Fruit fly (Drosophila melanogaster): ENCODE results near the gene CG31296.

The CG31296 gene

DNA sequence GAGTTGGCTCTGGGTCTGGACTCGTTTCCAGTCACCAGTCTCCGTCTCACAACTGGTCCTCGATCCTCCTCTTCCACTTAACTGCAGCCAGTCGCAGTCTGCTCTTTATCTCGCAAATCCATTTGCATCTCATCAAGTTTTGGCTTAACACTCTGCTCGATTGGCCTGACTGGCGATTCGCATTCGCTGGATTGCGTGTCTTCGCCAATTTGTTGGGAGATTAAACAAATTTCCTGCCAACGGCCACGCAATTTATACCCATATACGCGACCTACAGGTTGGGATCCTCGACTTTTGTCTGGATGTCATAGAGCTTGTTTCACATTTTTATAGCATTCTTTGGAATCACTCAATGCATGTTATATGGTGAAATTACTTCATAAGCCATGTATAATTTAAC, 26.0 kb upstream of the CG31296 start:
- TF ChIP-seq usp (GFP tag; optimal IDR thresholded peaks at IDR 0.05) (no peak), pan (optimal IDR thresholded peaks at IDR 0.05) (no peak), tai (GFP tag; optimal IDR thresholded peaks at IDR 0.05) (no peak)

DNA sequence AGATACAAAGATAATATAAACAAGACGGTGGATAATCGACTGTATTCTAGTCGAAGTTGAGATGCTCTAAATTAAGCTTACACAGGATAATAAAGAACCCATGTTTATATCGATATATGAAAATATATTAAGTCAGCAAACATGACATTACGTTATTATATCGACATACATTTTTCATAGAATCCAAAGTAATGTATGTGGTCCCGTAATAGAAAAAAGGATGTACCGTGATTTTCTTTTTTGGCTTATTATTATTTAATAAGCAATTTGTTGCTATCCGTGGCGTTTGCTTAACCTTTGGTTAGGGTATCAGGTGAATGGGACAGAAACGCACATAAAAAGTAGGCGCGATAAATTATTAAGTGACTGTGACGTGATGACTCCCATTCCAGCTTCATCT, 25.3 kb upstream of the CG31296 start:
- TF ChIP-seq ey (GFP tag; optimal IDR thresholded peaks at IDR 0.05) (peak; percentile 30), psq (GFP tag; optimal IDR thresholded peaks at IDR 0.05) (peak; percentile 13), CG9705 (GFP tag; optimal IDR thresholded peaks at IDR 0.05) (no peak), Vsx2 (GFP tag; optimal IDR thresholded peaks at IDR 0.05; ENCODE audit: partially characterized antibody) (no peak), h (GFP tag; optimal IDR thresholded peaks at IDR 0.05) (peak; percentile 32), rgr (GFP tag; optimal IDR thresholded peaks at IDR 0.05) (peak; percentile 14), foxo (GFP tag; optimal IDR thresholded peaks at IDR 0.05) (peak in 1 of 2 experiments; percentile 44), br (GFP tag; optimal IDR thresholded peaks at IDR 0.05) (peak; percentile 10), woc (GFP tag; optimal IDR thresholded peaks at IDR 0.05) (no peak), sage (GFP tag; optimal IDR thresholded peaks at IDR 0.05) (no peak), jim (GFP tag; optimal IDR thresholded peaks at IDR 0.05) (no peak), OdsH (GFP tag; optimal IDR thresholded peaks at IDR 0.05) (peak; percentile 29), fru (GFP tag; optimal IDR thresholded peaks at IDR 0.05) (peak; percentile 24), Mio (GFP tag; optimal IDR thresholded peaks at IDR 0.05) (no peak), Dfd (GFP tag; optimal IDR thresholded peaks at IDR 0.05) (no peak)

DNA sequence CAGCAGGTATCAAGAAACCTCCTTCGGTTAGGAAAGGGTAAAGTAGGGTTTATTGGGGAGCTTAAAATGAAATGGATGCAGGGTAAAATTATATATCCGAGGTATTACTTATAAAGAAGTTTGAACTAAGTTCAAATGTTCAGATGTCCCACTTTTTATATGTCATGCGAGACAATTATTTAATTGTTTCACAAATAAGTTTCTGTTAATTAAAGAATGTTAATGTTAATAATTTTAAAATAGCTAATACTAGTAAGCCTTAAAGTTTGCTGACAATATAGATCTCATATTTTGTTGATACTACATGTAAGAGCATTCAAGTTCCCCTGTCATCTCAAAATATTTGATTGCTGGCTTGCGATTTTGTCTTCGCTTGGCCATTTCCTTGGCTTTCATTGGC, 23.5 kb upstream of the CG31296 start:
- no peak for TF ChIP-seq Hnf4 (GFP tag; optimal IDR thresholded peaks at IDR 0.05)
- no peak for TF ChIP-seq GATAd (GFP tag; optimal IDR thresholded peaks at IDR 0.05)
- TF ChIP-seq Dfd (GFP tag; optimal IDR thresholded peaks at IDR 0.05): no peak
- TF ChIP-seq CrebA (GFP tag; optimal IDR thresholded peaks at IDR 0.05; ENCODE audit: borderline replicate concordance): no peak
- TF ChIP-seq h (GFP tag; optimal IDR thresholded peaks at IDR 0.05): peak; percentile 43
- no peak for TF ChIP-seq CG9705 (GFP tag; optimal IDR thresholded peaks at IDR 0.05)
- TF ChIP-seq Hr83 (GFP tag; optimal IDR thresholded peaks at IDR 0.05; ENCODE audit: poor library complexity, severe bottlenecking): no peak
- peak; percentile 53 for TF ChIP-seq Sp1 (GFP tag; optimal IDR thresholded peaks at IDR 0.05)
- TF ChIP-seq brk (GFP tag; optimal IDR thresholded peaks at IDR 0.05): no peak
- TF ChIP-seq tai (GFP tag; optimal IDR thresholded peaks at IDR 0.05): no peak
- no peak for TF ChIP-seq Hr78 (GFP tag; optimal IDR thresholded peaks at IDR 0.05)
- TF ChIP-seq dmrt93B (GFP tag; optimal IDR thresholded peaks at IDR 0.05): peak; percentile 10
- no peak for TF ChIP-seq Jra (GFP tag; optimal IDR thresholded peaks at IDR 0.05)
- TF ChIP-seq foxo (GFP tag; optimal IDR thresholded peaks at IDR 0.05): peak in 1 of 2 experiments; percentile 48
- TF ChIP-seq sv (GFP tag; optimal IDR thresholded peaks at IDR 0.05): no peak
- no peak for TF ChIP-seq N (GFP tag; optimal IDR thresholded peaks at IDR 0.05)
- no peak for TF ChIP-seq sage (GFP tag; optimal IDR thresholded peaks at IDR 0.05)
- TF ChIP-seq dl (GFP tag; optimal IDR thresholded peaks at IDR 0.05; ENCODE audit: insufficient read depth in 1 of 2, partially characterized antibody in 2 of 2): no peak
- TF ChIP-seq woc (GFP tag; optimal IDR thresholded peaks at IDR 0.05): peak; percentile 46
- TF ChIP-seq rgr (GFP tag; optimal IDR thresholded peaks at IDR 0.05): peak; percentile 31
- peak; percentile 23 for TF ChIP-seq ey (GFP tag; optimal IDR thresholded peaks at IDR 0.05)
- no peak for TF ChIP-seq CG32264 (GFP tag; optimal IDR thresholded peaks at IDR 0.05)
- peak; percentile 41 for TF ChIP-seq psq (GFP tag; optimal IDR thresholded peaks at IDR 0.05)
- no peak for TF ChIP-seq Mio (GFP tag; optimal IDR thresholded peaks at IDR 0.05)
- no peak for TF ChIP-seq usp (GFP tag; optimal IDR thresholded peaks at IDR 0.05)
- no peak for TF ChIP-seq pan (optimal IDR thresholded peaks at IDR 0.05)
- TF ChIP-seq Vsx2 (GFP tag; optimal IDR thresholded peaks at IDR 0.05; ENCODE audit: partially characterized antibody): no peak
- peak; percentile 52 for TF ChIP-seq HLH106 (tag; optimal IDR thresholded peaks at IDR 0.05)
- no peak for TF ChIP-seq Rel (GFP tag; optimal IDR thresholded peaks at IDR 0.05)
- TF ChIP-seq Rel (tag; optimal IDR thresholded peaks at IDR 0.05): no peak
- TF ChIP-seq fru (GFP tag; optimal IDR thresholded peaks at IDR 0.05): peak; percentile 56
- no peak for TF ChIP-seq Myc (optimal IDR thresholded peaks at IDR 0.05)
- no peak for TF ChIP-seq Dif (GFP tag; optimal IDR thresholded peaks at IDR 0.05; ENCODE audit: partially characterized antibody)
- no peak for TF ChIP-seq jim (GFP tag; optimal IDR thresholded peaks at IDR 0.05)
- peak; percentile 49 for TF ChIP-seq OdsH (GFP tag; optimal IDR thresholded peaks at IDR 0.05)
- TF ChIP-seq dsf (GFP tag; optimal IDR thresholded peaks at IDR 0.05; ENCODE audit: borderline replicate concordance): no peak
- TF ChIP-seq lola (GFP tag; optimal IDR thresholded peaks at IDR 0.05): no peak
- TF ChIP-seq Abd-B (GFP tag; optimal IDR thresholded peaks at IDR 0.05): no peak
- TF ChIP-seq br (GFP tag; optimal IDR thresholded peaks at IDR 0.05): peak; percentile 30
